Worm (Caenorhabditis elegans) whole organism, early embryonic: ENCODE data around the gene ugt-60.

ENCODE experiments used
- B0310.2 ChIP-seq: sonication (generic microtip); optimal IDR thresholded peaks from 2 replicates; lab custom pipeline; 2016; ENCODE audit warnings: mild to moderate bottlenecking, missing genetic modification characterization, missing compliant biosample characterization
- F13C5.2 ChIP-seq: sonication (generic microtip); optimal IDR thresholded peaks from 2 replicates; lab custom pipeline; 2017; ENCODE audit warnings: mild to moderate bottlenecking, missing genetic modification characterization, inconsistent platforms, missing compliant biosample characterization
- aly-1 ChIP-seq: sonication (generic microtip); optimal IDR thresholded peaks from 2 replicates; lab custom pipeline; 2016; ENCODE audit warnings: missing genetic modification characterization, missing compliant biosample characterization
- ama-1 ChIP-seq: fragments of 150-350 bp; optimal IDR thresholded peaks from 2 replicates; lab custom pipeline; 2014
- ceh-13 ChIP-seq: fragments of 200-800 bp; sonication (Bioruptor generic); optimal IDR thresholded peaks from 2 replicates; lab custom pipeline; 2018; ENCODE audit warnings: mild to moderate bottlenecking, missing genetic modification characterization, missing compliant biosample characterization
- ceh-36 ChIP-seq: sonication (generic microtip); optimal IDR thresholded peaks from 2 replicates; lab custom pipeline; 2016; ENCODE audit warnings: missing genetic modification characterization, inconsistent platforms, missing compliant biosample characterization
- ets-7 ChIP-seq: sonication (generic microtip); optimal IDR thresholded peaks from 2 replicates; lab custom pipeline; 2016; ENCODE audit warnings: missing genotype, missing genetic modification characterization, missing compliant biosample characterization
- flt-1 ChIP-seq: fragments of 200-800 bp; sonication (Bioruptor generic); IDR thresholded peaks from 2 replicates; pipeline ENCODE4 v1.3.6; 2022; ENCODE audit warnings: missing genetic modification characterization, missing compliant biosample characterization
- hmbx-1 ChIP-seq: sonication (generic microtip); optimal IDR thresholded peaks from 2 replicates; lab custom pipeline; 2016; ENCODE audit warnings: mild to moderate bottlenecking, missing genetic modification characterization, missing compliant biosample characterization
- hmg-4 ChIP-seq: fragments of 200-800 bp; sonication (Bioruptor generic); optimal IDR thresholded peaks from 2 replicates; lab custom pipeline; 2018; ENCODE audit warnings: mild to moderate bottlenecking, missing genetic modification characterization, missing compliant biosample characterization
- hnd-1 ChIP-seq: sonication (generic microtip); optimal IDR thresholded peaks from 2 replicates; lab custom pipeline; 2016; ENCODE audit warnings: missing genetic modification characterization, missing compliant biosample characterization
- pes-1 ChIP-seq: fragments of 200-800 bp; sonication (Bioruptor generic); IDR thresholded peaks from 2 replicates; pipeline ENCODE4 v1.3.6; 2022; ENCODE audit warnings: missing genetic modification reagents, missing genetic modification characterization, missing compliant biosample characterization
- scrt-1 ChIP-seq: fragments of 200-800 bp; sonication (Bioruptor generic); IDR thresholded peaks from 2 replicates; pipeline ENCODE4 v1.3.6; 2022; ENCODE audit warnings: missing genetic modification characterization, missing compliant biosample characterization
- sea-1 ChIP-seq: fragments of 200-800 bp; sonication (Bioruptor generic); conservative IDR thresholded peaks from 2 replicates; pipeline ENCODE4 v1.3.6; 2022; ENCODE audit warnings: missing genetic modification characterization, missing compliant biosample characterization
- tbx-11 ChIP-seq: fragments of 200-800 bp; sonication (Bioruptor generic); IDR thresholded peaks from 2 replicates; pipeline ENCODE4 v1.3.6; 2022; ENCODE audit warnings: missing genetic modification characterization, missing compliant biosample characterization
- tbx-37 ChIP-seq: fragments of 200-800 bp; sonication (Bioruptor generic); conservative IDR thresholded peaks from 2 replicates; pipeline ENCODE4 v1.3.6; 2022; ENCODE audit warnings: missing genetic modification reagents, missing genetic modification characterization, missing compliant biosample characterization
- tra-4 ChIP-seq: sonication (generic microtip); optimal IDR thresholded peaks from 2 replicates; lab custom pipeline; 2017; ENCODE audit warnings: missing genetic modification characterization, missing compliant biosample characterization

The ugt-60 gene

DNA sequence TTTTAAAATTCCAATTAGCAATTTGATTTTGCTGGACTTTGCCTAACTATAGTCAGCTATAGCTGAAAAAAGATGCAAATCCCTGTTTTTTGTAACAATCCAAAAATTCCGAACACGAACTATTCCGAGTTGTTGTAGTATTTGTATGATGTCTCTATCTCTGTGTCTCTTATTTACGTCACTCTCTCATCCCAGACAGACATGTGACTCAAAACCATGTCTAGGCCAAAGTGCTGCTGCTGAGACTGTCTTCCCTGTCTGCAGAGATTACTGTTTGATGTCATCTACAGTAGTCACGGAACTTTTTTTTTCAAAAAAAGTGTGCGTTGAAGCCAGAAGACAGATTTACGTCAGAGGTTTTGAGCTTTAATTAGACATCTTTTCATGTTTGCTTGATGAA lies 12.6 kb downstream of the ugt-60 start:
- TF ChIP-seq pes-1 (GFP tag; lab: Robert Waterston, UW) = no peak
- TF ChIP-seq ets-7 (tag; lab: Kevin White, UChicago) = no peak
- no peak for TF ChIP-seq F13C5.2
- TF ChIP-seq sea-1 (GFP tag; lab: Robert Waterston, UW) = no peak
- TF ChIP-seq flt-1 = no peak
- no peak for TF ChIP-seq tra-4
- no peak for TF ChIP-seq hmbx-1
- no peak for TF ChIP-seq aly-1 (tag; lab: Kevin White, UChicago)
- no peak for TF ChIP-seq B0310.2
- TF ChIP-seq hmg-4 (GFP tag; lab: Kevin White, UChicago) = no peak
- no peak for TF ChIP-seq ceh-36 (tag; lab: Kevin White, UChicago)
- no peak for TF ChIP-seq ceh-13
- TF ChIP-seq ama-1 (lab: Kevin White, UChicago) = no peak
- TF ChIP-seq hnd-1 (tag; lab: Kevin White, UChicago) = no peak
- TF ChIP-seq tbx-37 = no peak
- no peak for TF ChIP-seq tbx-11
- no peak for TF ChIP-seq scrt-1 (GFP tag; lab: Robert Waterston, UW)

DNA sequence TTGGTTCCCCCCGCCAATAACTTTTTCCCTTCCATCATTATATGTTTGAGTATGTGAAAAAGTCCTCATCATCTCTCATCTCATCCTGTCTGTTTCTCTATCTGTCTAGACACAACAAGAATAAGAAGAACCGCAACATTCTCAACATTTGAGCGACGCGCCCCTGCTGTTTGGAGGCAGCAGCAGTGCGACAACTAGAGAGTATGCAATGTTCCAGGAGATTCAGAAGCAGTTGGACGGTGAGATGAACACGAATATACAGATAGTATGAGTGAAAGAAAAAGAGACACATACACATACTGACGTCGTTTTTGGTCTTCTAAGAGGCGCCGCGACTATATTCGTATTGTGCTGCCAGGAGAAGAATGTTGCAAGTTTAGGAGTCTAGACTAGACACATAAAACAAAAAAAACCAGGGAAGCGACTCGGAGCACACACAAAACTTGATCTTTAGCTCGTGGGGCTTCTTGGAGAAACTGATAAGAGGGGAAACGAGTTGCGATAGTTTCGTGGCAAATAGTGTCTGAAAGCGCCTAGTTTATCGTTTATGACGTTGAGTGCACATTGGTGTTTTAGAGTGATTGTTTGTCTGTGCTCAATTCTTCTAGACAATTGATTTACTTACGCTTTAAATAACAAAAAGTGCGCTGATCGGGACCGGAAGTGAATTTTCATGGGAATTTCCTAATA lies 13.2 kb downstream of the ugt-60 start:
- TF ChIP-seq hnd-1 (tag; lab: Kevin White, UChicago) = no peak

DNA sequence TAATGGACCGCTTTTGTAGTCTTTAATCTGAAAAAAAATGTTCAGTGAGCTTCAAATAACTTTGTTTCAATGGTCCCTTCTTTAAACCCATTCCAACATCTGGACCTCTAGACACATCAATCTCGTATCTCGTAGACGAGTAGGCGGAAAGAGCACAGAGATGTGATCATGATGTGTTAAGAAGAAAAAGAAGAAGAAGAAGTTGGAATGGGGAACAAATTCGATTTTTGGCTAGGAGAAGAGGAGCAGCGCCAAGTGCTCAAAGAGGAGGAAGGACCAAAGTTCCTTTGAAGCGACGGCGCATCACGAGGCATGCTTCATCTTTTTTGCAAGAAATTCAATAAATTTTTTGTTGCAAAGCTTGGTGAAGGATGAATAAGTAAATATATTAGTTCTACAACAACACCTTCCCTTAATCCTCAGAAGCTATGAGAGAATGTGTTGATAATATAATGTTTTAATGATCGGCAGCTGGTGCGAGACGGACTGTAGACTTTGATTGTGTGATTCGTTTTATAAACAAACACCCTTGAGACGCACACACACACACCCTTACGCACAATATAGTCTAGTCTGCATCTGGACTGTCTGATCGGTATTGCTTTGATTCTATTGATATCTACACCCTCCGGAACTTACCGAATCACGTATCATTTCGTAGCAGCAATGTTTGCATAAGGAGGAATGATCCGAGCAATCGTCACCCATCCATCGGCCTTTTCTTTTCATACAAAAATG lies 14.2 kb downstream of the ugt-60 start:
- TF ChIP-seq hmg-4 (GFP tag; lab: Kevin White, UChicago) = no peak
- no peak for TF ChIP-seq hnd-1 (tag; lab: Kevin White, UChicago)
- no peak for TF ChIP-seq ets-7 (tag; lab: Kevin White, UChicago)
- no peak for TF ChIP-seq tbx-11
- TF ChIP-seq flt-1 = no peak
- no peak for TF ChIP-seq pes-1 (GFP tag; lab: Robert Waterston, UW)
- no peak for TF ChIP-seq B0310.2
- no peak for TF ChIP-seq ama-1 (lab: Kevin White, UChicago)

DNA sequence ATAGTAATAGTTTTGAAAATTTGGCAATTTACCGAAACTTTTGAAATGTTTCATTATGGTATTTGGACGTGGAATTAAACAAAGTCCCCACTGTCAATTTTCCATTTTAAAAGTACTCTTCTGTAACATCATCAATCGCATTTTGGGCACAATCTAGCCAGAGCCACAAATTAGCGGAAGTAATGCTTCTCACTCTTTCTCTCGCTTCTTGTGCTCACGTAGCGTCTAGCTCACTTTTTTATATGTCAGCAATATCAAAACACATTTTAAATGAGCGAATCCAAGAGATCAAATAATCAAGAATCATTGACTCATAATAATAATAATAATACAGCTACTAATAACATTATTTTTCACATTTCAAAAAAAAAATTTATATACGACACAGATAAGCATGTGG lies 14.9 kb downstream of the ugt-60 start:
- TF ChIP-seq aly-1 (tag; lab: Kevin White, UChicago) (no peak), pes-1 (GFP tag; lab: Robert Waterston, UW) (no peak), ceh-13 (no peak), ceh-36 (tag; lab: Kevin White, UChicago) (no peak), ama-1 (lab: Kevin White, UChicago) (no peak), hnd-1 (tag; lab: Kevin White, UChicago) (no peak), hmg-4 (GFP tag; lab: Kevin White, UChicago) (no peak), sea-1 (GFP tag; lab: Robert Waterston, UW) (no peak), tbx-37 (no peak), scrt-1 (GFP tag; lab: Robert Waterston, UW) (no peak)

DNA sequence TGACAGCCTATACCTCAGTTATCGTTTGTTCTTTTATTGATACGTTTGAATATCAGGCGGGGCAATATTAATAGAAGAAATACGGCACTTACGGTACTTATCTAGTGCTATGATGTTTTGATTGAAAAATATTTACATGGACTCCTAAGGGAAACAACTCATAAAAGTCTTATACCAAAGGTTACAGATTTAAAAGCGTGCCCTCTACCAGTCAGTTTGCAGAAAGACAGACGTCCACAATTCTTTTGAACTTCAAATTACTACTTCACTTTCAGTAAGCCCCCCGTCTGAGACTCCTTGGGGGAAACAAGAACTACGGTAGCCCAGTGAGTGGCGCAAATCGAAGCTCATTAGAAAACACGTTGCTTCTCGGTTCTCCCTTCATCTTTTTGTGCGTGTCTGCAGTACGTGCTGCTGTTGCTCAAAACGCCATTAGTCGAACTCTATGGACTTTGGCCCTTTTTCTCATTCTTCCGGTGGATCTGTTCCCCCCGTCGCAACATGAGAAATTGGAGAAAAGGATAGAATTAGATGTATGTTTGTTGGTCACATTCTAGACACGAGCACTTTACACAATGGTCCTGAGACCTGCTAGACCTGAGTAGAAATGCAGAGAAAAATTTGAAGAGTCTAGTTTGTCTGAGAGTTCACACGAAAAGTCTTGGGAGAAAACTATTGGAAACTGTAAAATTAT lies 16.4 kb downstream of the ugt-60 start:
- no peak for TF ChIP-seq ceh-13
- TF ChIP-seq ceh-36 (tag; lab: Kevin White, UChicago) = no peak
- no peak for TF ChIP-seq hmbx-1
- TF ChIP-seq ama-1 (lab: Kevin White, UChicago) = no peak
- no peak for TF ChIP-seq flt-1
- TF ChIP-seq tra-4 = no peak
- TF ChIP-seq scrt-1 (GFP tag; lab: Robert Waterston, UW) = no peak
- no peak for TF ChIP-seq hmg-4 (GFP tag; lab: Kevin White, UChicago)
- no peak for TF ChIP-seq aly-1 (tag; lab: Kevin White, UChicago)
- TF ChIP-seq tbx-11 = no peak
- no peak for TF ChIP-seq ets-7 (tag; lab: Kevin White, UChicago)

DNA sequence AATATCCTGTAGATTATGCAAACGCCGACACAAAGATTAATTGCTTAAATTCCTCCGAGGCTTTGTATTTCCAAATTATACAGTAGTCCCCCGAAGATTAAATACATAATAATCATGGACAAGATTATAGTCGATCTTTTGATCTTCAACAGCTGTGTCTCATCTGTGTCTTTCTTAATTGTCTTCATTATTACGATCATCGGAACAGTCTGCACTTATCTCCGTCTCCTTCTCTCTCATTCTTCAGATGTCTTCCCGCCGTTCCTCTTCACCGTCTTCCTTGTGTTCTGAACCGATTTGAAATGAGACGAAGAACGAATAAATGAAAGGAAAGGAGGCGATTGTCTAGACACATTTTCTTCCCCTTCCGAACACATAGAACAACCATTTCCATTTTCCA lies 17.7 kb downstream of the ugt-60 start:
- no peak for TF ChIP-seq tbx-11

DNA sequence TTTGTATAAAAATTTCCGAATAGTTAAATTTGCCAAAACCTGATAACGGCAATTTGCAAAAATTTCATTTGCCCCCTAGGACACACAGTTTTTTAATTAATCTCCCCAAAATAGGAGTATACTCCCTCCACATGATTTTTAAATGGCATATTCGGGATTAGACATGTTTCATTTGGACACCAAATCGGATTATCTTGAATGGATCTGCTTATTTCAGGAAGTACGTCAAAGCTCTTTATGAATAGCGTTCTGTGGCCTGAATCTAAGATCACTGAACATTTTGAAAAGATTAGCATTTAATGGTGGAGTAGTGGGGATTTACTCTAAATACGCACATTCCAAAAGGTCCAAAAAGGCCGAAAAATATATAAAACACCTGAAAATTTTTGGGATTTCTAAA lies 20.3 kb downstream of the ugt-60 start:
- TF ChIP-seq ceh-36 (tag; lab: Kevin White, UChicago) = peak; percentile 37
- no peak for TF ChIP-seq hnd-1 (tag; lab: Kevin White, UChicago)

DNA sequence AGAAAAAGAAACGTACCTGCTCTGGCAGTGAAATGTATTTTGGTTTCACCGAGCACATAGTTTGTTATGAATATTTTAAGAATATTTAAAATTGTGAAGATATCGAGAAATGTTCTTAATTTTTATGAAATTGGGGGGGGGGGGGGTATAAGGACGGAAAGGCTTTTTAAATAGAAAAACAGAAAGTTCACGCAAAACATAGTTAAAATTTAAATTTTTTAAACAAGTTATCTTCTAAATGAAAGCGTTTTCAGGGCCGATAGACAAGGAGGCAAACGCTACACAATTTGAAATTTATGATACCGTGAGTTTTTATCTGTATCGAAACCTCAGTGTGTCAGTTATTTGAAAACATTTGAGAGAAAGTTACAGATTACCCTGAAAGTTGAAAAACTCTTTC lies 23.0 kb downstream of the ugt-60 start, which contains the start of gene C15H7.4:
TSS of gene C15H7.4 (minus strand) at position 101 of the 400 bp plus-strand sequence.
- TF ChIP-seq ceh-13 = no peak
- no peak for TF ChIP-seq pes-1 (GFP tag; lab: Robert Waterston, UW)
- no peak for TF ChIP-seq ceh-36 (tag; lab: Kevin White, UChicago)
- no peak for TF ChIP-seq tbx-11
- TF ChIP-seq sea-1 (GFP tag; lab: Robert Waterston, UW) = no peak
- no peak for TF ChIP-seq tra-4
- no peak for TF ChIP-seq hnd-1 (tag; lab: Kevin White, UChicago)
- no peak for TF ChIP-seq hmbx-1
- no peak for TF ChIP-seq scrt-1 (GFP tag; lab: Robert Waterston, UW)
- no peak for TF ChIP-seq hmg-4 (GFP tag; lab: Kevin White, UChicago)
- no peak for TF ChIP-seq B0310.2
- no peak for TF ChIP-seq flt-1
- TF ChIP-seq ets-7 (tag; lab: Kevin White, UChicago) = no peak
- TF ChIP-seq aly-1 (tag; lab: Kevin White, UChicago) = no peak
- TF ChIP-seq tbx-37 = no peak
- TF ChIP-seq F13C5.2 = no peak
- TF ChIP-seq ama-1 (lab: Kevin White, UChicago) = no peak
